Fruit fly (Drosophila melanogaster): ENCODE measurements around the gene Lgr3.

Lgr3 gene

DNA sequence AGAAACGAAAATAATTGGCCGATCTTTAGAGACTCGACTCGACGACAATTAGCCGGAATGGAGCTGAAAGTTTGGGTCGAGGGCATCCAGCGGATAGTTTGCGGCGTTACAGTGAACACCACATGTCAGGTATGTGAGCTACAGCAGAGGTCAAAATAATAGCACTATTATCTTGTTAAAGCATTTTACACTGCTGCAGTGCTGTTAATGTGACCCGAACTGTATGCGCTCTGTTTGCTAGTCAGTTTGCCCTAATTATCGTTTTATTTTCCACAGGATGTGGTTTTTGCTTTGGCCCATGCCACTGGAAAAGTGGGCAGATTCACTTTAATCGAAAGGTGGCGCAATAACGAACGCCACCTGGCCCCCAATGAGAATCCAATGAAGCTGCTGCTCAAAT, 3.3 kb upstream of the Lgr3 start:
- TF ChIP-seq Sin3A (optimal IDR thresholded peaks at IDR 0.05) (no peak), ttk (optimal IDR thresholded peaks at IDR 0.05) (no peak), h (optimal IDR thresholded peaks at IDR 0.05) (no peak), Myc (optimal IDR thresholded peaks at IDR 0.05) (no peak)

DNA sequence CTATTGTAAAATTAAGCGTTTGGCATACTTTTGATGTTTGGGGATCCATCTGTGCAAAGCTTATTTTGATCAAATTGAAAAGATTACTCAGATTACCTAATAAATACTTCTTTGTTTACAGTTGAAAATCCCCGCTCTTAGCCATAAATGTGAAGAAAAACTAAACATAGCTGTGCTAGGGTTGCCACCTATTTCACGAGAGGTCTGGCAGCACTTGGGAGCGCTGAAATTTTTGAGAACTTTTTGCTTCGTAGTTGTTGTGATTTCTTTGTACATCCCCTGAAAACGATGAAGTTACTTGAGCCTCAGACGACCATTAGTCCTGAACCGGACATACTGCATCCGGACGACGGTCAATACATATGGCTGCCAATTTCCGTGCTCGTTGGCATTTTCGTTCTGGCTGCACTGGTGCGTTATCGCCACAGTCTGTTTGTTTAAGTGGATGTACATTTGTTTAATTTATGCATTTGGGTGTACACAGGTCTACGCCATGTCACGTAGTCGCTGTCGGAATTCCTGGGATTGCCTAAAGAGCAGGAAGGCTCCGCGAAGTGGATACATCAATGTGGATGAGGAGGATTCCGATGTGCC, 13.0 kb downstream of the Lgr3 start, which contains the start of the genes CG4730 and CG5039:
Gene CG4730, minus strand, starts transcription at position 194 of the 594 bp plus-strand sequence.
Gene CG5039, plus strand, starts transcription at position 195 of the 594 bp plus-strand sequence.
- TF ChIP-seq ttk (optimal IDR thresholded peaks at IDR 0.05) (no peak), psq (optimal IDR thresholded peaks at IDR 0.05) (no peak), Myc (optimal IDR thresholded peaks at IDR 0.05) (no peak), insv (optimal IDR thresholded peaks at IDR 0.05) (no peak), Sin3A (optimal IDR thresholded peaks at IDR 0.05) (no peak), h (optimal IDR thresholded peaks at IDR 0.05) (peak; percentile 51)

DNA sequence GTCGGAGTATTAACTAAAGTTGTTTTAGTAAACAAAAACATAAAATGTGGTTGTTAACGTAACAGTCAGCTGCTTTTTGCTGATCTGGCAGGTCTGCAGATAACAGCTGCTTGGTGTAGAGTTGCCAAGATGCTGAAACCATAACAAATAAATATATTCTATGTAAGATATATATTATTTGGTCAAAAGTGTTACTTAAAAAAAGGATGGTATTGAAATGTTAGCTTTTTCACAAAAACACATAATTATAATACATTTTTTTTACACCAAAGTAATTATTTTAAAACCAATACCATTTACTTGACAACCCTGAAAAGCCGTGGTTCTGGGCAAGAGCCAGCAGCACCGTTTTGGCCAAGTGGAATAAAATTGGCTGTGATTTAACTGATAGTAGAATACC, 14.9 kb downstream of the Lgr3 start, which contains the start of the genes CG4743 and Idh3g:
Gene CG4743, minus strand, starts transcription at position 23 of the 400 bp plus-strand sequence.
Gene Idh3g, plus strand, starts transcription at position 318 of the 400 bp plus-strand sequence.
- no peak for TF ChIP-seq h (optimal IDR thresholded peaks at IDR 0.05)
- TF ChIP-seq ttk (optimal IDR thresholded peaks at IDR 0.05), result no peak
- no peak for TF ChIP-seq insv (optimal IDR thresholded peaks at IDR 0.05)
- no peak for TF ChIP-seq psq (optimal IDR thresholded peaks at IDR 0.05)

DNA sequence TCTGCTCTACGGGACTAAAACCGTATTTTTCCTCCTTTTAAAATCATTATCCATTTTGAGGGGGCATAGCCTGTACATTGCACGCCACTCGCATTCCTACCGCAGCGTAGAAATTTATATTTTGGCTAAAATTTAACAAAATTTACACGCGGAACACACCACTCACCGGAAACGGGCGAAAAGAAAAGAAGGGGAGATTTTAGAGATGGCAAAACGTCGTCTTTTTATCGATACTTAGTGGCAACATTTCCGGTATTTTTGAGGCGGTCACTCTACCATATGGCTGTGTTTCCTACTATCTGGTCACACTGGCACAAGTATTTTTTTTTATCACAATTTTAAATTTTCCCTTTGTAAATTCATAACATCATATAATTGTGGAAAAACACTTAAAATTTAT, 19.2 kb downstream of the Lgr3 start, which contains the start of gene RpL27:
Gene RpL27, minus strand, starts transcription at position 193 of the 400 bp plus-strand sequence.
- TF ChIP-seq h (optimal IDR thresholded peaks at IDR 0.05), result no peak

DNA sequence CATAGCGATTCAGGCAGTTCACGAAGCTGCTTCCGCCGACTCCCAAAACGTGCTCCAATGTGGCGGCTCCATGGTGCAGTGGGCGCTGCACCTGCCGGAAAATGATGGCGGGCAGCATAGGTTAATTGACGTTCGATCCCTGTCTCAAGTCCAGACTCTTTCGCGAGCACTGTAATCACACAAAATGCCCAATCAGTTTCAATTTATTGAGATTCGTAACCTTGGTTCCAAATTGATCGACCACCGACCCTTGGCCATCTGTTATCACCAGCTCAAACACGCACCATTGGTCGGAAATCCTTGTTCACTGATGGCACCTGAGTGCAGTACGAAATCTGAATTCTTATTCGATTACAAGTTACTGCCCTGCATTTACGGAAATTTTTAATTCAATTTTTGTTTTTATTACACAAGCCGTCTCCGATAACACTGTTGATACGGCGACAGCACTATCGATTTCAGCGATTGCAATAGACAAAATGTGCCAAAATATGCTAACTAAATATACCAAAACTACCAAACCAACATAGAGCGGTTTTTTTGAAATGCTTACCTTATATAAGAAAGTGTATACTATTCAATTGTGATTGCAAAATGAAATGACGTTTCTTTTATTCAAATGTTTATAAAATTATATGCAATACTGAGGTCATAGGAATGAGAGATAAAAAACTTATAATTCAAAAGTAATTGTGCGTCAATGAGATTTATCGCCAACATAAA, 21.2 kb downstream of the Lgr3 start, which contains the start of gene CLS:
Gene CLS, minus strand, starts transcription at position 673 of the 723 bp plus-strand sequence.
- TF ChIP-seq Sin3A (optimal IDR thresholded peaks at IDR 0.05) (no peak), psq (optimal IDR thresholded peaks at IDR 0.05) (no peak)

DNA sequence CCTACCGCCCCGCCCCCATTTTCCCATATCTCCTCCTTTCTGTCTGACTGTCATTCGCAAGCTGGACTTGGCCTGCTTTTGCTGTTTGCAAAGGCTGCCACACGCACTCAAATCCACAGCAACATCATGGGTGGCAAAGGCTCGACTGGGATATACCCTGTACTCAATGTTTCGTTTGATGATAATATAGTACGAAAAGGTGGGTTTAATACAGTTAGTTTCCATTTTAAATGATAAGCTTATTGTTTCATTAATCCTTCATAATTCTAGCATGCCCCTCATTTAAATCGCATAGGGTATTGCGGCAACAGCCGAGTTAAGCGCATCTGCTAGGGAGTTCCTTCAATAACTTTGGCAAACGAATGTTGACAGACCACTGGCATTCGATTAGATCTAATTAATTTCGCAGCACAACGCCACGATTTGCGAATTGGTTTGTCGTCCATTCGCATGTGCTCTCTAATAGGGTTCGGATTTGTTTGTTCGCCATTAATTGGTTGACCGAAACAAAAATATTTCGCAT, 28.6 kb downstream of the Lgr3 start:
- TF ChIP-seq insv (optimal IDR thresholded peaks at IDR 0.05) (no peak), Sin3A (optimal IDR thresholded peaks at IDR 0.05) (no peak)

DNA sequence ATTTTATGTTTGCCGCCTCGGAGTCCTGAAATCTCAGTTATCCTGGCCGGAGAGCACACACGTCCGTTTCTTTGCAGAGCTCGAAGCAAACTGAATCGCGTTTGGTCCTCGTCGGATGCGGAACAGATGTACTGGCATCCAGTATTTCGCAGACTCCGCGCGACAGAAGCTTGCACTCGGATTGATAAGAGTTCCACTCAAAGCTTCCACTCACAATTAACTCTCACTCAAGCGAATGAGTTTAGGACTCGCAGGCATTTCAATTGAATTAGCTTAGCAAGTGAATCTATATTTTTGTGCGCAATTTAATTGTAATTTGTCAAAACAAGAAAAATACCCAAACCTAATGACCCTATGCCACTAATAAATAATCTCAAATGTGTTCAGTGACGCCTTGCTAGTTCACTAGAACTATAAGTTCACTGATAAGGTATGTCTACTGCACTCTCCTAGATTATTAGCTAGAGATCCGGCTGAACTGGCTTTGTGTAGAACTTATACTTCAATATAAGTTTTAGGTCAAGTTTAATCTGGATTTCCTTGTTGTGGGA, 54.5 kb downstream of the Lgr3 start:
- TF ChIP-seq insv (optimal IDR thresholded peaks at IDR 0.05) (no peak), ttk (optimal IDR thresholded peaks at IDR 0.05) (no peak), psq (optimal IDR thresholded peaks at IDR 0.05) (no peak), Myc (optimal IDR thresholded peaks at IDR 0.05) (no peak), h (optimal IDR thresholded peaks at IDR 0.05) (no peak), Sin3A (optimal IDR thresholded peaks at IDR 0.05) (no peak)

DNA sequence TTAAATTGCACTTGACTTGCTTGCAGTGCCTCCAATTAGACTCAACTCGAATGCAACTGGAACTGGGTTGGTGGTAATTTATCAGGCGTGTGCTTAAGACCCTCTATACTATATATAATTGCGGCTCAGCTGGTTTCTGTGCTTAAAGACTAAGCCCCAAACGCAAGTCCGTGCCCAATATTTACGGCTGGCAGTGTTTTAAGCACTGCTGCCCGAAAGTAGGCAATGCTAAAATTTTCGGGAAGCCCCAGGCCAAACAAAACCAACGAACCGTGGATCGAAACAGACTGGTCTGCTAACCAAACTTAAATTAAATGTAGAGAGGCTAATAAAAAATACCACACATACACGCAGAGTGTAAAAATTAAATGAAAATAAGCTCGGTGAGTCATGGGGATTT, 55.4 kb downstream of the Lgr3 start:
- TF ChIP-seq Sin3A (optimal IDR thresholded peaks at IDR 0.05), result no peak
- TF ChIP-seq psq (optimal IDR thresholded peaks at IDR 0.05), result no peak
- TF ChIP-seq h (optimal IDR thresholded peaks at IDR 0.05), result no peak
- TF ChIP-seq insv (optimal IDR thresholded peaks at IDR 0.05), result no peak
- no peak for TF ChIP-seq ttk (optimal IDR thresholded peaks at IDR 0.05)
- TF ChIP-seq Myc (optimal IDR thresholded peaks at IDR 0.05), result no peak

DNA sequence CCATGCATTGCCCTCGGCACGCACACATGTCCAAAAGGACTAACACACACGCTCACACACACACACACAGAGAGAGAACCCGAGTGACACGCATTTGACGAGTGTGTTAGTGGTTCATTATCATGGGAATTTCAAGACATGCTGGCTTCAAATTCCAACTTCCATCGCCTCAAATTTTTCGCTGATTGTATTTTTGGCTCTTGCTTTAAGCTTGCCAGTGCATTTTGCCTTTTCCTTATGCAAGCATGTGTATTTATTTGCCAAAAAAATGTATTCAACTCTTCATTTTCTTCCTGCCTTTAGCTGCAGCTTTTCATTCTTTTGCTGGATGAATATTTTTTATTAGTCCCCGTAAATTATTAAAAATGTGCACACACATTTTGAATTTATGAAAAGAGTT, 58.2 kb downstream of the Lgr3 start:
- TF ChIP-seq Myc (optimal IDR thresholded peaks at IDR 0.05) (no peak), insv (optimal IDR thresholded peaks at IDR 0.05) (no peak), h (optimal IDR thresholded peaks at IDR 0.05) (no peak), ttk (optimal IDR thresholded peaks at IDR 0.05) (no peak), psq (optimal IDR thresholded peaks at IDR 0.05) (no peak), Sin3A (optimal IDR thresholded peaks at IDR 0.05) (no peak)
